Fruit fly (Drosophila melanogaster) whole organism, embryonic: ENCODE results near the gene cno.
A peak's percentile ranks its signal among the peaks of the same experiment; 100 is the strongest.

Experiments
- Asciz ChIP-seq: fragments of 200-800 bp; sonication (Bioruptor generic); optimal IDR thresholded peaks from 2 replicates; lab custom pipeline; 2017; ENCODE audit warnings: missing biosample characterization, mild to moderate bottlenecking, missing genetic modification characterization, missing genetic modification reagents
- Awh ChIP-seq: fragments of 200-800 bp; sonication (Bioruptor generic); IDR thresholded peaks from 2 replicates; pipeline ENCODE4, ENCODE4 v1.3.6; 2022; ENCODE audit warnings: missing biosample characterization, missing genetic modification characterization
- B-H2 ChIP-seq: fragments of 200-800 bp; sonication (Bioruptor generic); optimal IDR thresholded peaks from 2 replicates; lab custom pipeline; 2018; ENCODE audit warnings: missing biosample characterization, mild to moderate bottlenecking, missing genetic modification characterization
- Blimp-1 ChIP-seq: fragments of 200-800 bp; sonication (Bioruptor generic); optimal IDR thresholded peaks from 3 replicates; lab custom pipeline; 2018; ENCODE audit warnings: missing biosample characterization, missing genetic modification characterization, mild to moderate bottlenecking, moderate library complexity, missing genetic modification reagents
- C15 ChIP-seq: fragments of 200-800 bp; sonication (Bioruptor generic); IDR thresholded peaks from 3 replicates; pipeline ENCODE4 v1.3.6; 2022; ENCODE audit warnings: missing biosample characterization, missing genetic modification characterization
- CG10147 ChIP-seq: fragments of 200-800 bp; sonication (Bioruptor generic); optimal IDR thresholded peaks from 2 replicates; lab custom pipeline; 2019; ENCODE audit warnings: missing biosample characterization, mild to moderate bottlenecking, missing genetic modification characterization, moderate library complexity
- CG11695 ChIP-seq: fragments of 200-800 bp; sonication (Bioruptor generic); IDR thresholded peaks from 3 replicates; pipeline ENCODE4 v1.3.6; 2022; ENCODE audit warnings: missing biosample characterization, missing genetic modification characterization
- CG15479 ChIP-seq: fragments of 200-800 bp; sonication (Bioruptor generic); optimal IDR thresholded peaks from 3 replicates; lab custom pipeline; 2019; ENCODE audit warnings: missing biosample characterization, mild to moderate bottlenecking, missing genetic modification characterization, moderate library complexity
- CG16813 ChIP-seq: fragments of 200-800 bp; sonication (Bioruptor generic); IDR thresholded peaks from 3 replicates; pipeline ENCODE4 v1.3.6; 2022; ENCODE audit warnings: missing biosample characterization, missing genetic modification characterization; ENCODE audit not compliant: partially characterized antibody
- CG17612 ChIP-seq: fragments of 200-800 bp; sonication (Bioruptor generic); IDR thresholded peaks from 2 replicates; pipeline ENCODE4 v1.3.6; 2022; ENCODE audit warnings: missing biosample characterization, missing genetic modification characterization
- CG1792 ChIP-seq: fragments of 200-800 bp; sonication (Bioruptor generic); optimal IDR thresholded peaks from 2 replicates; lab custom pipeline; 2016; ENCODE audit warnings: missing biosample characterization, missing genetic modification characterization
- CG2202 ChIP-seq: fragments of 200-800 bp; sonication (Bioruptor generic); optimal IDR thresholded peaks from 2 replicates; lab custom pipeline; 2018; ENCODE audit warnings: missing biosample characterization, mild to moderate bottlenecking, missing genetic modification characterization
- CG31388 ChIP-seq: fragments of 200-800 bp; sonication (Bioruptor generic); optimal IDR thresholded peaks from 2 replicates; lab custom pipeline; 2016; ENCODE audit warnings: missing biosample characterization, missing genetic modification characterization
- CG5245 ChIP-seq: fragments of 200-800 bp; sonication (Bioruptor generic); optimal IDR thresholded peaks from 3 replicates; lab custom pipeline; 2016; ENCODE audit warnings: missing biosample characterization, missing genetic modification characterization
- CG6689 ChIP-seq: fragments of 200-800 bp; sonication (Bioruptor generic); IDR thresholded peaks from 2 replicates; pipeline ENCODE4 v1.3.6; 2022; ENCODE audit warnings: missing biosample characterization, missing genetic modification characterization
- CG7357 ChIP-seq: fragments of 200-800 bp; sonication (Bioruptor generic); IDR thresholded peaks from 3 replicates; pipeline ENCODE4 v1.3.6; 2022; ENCODE audit warnings: missing biosample characterization, missing genetic modification characterization
- CG7556 ChIP-seq: fragments of 200-800 bp; sonication (Bioruptor generic); optimal IDR thresholded peaks from 2 replicates; lab custom pipeline; 2017; ENCODE audit warnings: missing biosample characterization, mild to moderate bottlenecking, missing genetic modification characterization
- CG7928 ChIP-seq: fragments of 200-800 bp; sonication (Bioruptor generic); optimal IDR thresholded peaks from 2 replicates; lab custom pipeline; 2017; ENCODE audit warnings: missing biosample characterization, mild to moderate bottlenecking, missing genetic modification characterization
- CG7963 ChIP-seq: fragments of 200-800 bp; sonication (Bioruptor generic); IDR thresholded peaks from 3 replicates; pipeline ENCODE4 v1.3.6; 2022; ENCODE audit warnings: missing biosample characterization, missing genetic modification characterization; ENCODE audit not compliant: partially characterized antibody
- CG9932 ChIP-seq: fragments of 200-800 bp; sonication (Bioruptor generic); IDR thresholded peaks from 2 replicates; pipeline ENCODE4 v1.3.6; 2022; ENCODE audit warnings: missing biosample characterization, missing genetic modification characterization
- Camta ChIP-seq: fragments of 200-800 bp; sonication (Bioruptor generic); optimal IDR thresholded peaks from 2 replicates; lab custom pipeline; 2016; ENCODE audit warnings: missing biosample characterization, missing genetic modification characterization
- Dip2 ChIP-seq: fragments of 200-800 bp; sonication (Bioruptor generic); IDR thresholded peaks from 2 replicates; pipeline ENCODE4 v1.3.6; 2022; ENCODE audit warnings: missing biosample characterization, missing genetic modification characterization
- Dip3 ChIP-seq: fragments of 200-800 bp; sonication (Bioruptor generic); optimal IDR thresholded peaks from 3 replicates; lab custom pipeline; 2016; ENCODE audit warnings: missing biosample characterization, missing genetic modification characterization
- Doc2 ChIP-seq: fragments of 200-800 bp; sonication (Bioruptor generic); IDR thresholded peaks from 2 replicates; pipeline ENCODE4 v1.3.6; 2022; ENCODE audit warnings: missing biosample characterization, missing genetic modification characterization
- H2.0 ChIP-seq: fragments of 200-800 bp; sonication (Bioruptor generic); IDR thresholded peaks from 2 replicates; pipeline ENCODE4 v1.3.6; 2022; ENCODE audit warnings: missing biosample characterization, missing genetic modification characterization
- HLH3B ChIP-seq: fragments of 200-800 bp; sonication (Bioruptor generic); IDR thresholded peaks from 2 replicates; pipeline ENCODE4 v1.3.6; 2022; ENCODE audit warnings: missing biosample characterization, missing genetic modification characterization
- HLH4C ChIP-seq: fragments of 200-800 bp; sonication (Bioruptor generic); IDR thresholded peaks from 3 replicates; pipeline ENCODE4 v1.3.6; 2022; ENCODE audit warnings: missing biosample characterization, missing genetic modification characterization; ENCODE audit not compliant: partially characterized antibody
- Hr78 ChIP-seq, 2 experiments: fragments of 200-800 bp in 1 of 2; fragments of >200 bp in 1 of 2; sonication (Bioruptor generic) in 1 of 2; optimal IDR thresholded peaks; 2 replicates each; lab custom pipeline; 2017 to 2019; ENCODE audit warnings: missing biosample characterization in 2 of 2, missing genetic modification characterization in 2 of 2, mild to moderate bottlenecking in 1 of 2, moderate library complexity in 1 of 2
- MTF-1 ChIP-seq: fragments of 200-800 bp; sonication (Bioruptor generic); optimal IDR thresholded peaks from 2 replicates; lab custom pipeline; 2018; ENCODE audit warnings: missing biosample characterization, mild to moderate bottlenecking, missing genetic modification characterization, borderline replicate concordance
- Meics ChIP-seq: fragments of 200-800 bp; sonication (Bioruptor generic); optimal IDR thresholded peaks from 2 replicates; lab custom pipeline; 2017; ENCODE audit warnings: missing biosample characterization, mild to moderate bottlenecking, missing genetic modification characterization
- NFAT ChIP-seq: fragments of 200-800 bp; sonication (Bioruptor generic); IDR thresholded peaks from 2 replicates; pipeline ENCODE4 v1.3.6; 2022; ENCODE audit warnings: missing biosample characterization, missing genetic modification characterization
- Sox102F ChIP-seq: fragments of 200-800 bp; sonication (Bioruptor generic); optimal IDR thresholded peaks from 2 replicates; lab custom pipeline; 2018; ENCODE audit warnings: missing biosample characterization, mild to moderate bottlenecking, missing genetic modification characterization, moderate library complexity
- br ChIP-seq: fragments of >200 bp; optimal IDR thresholded peaks from 2 replicates; lab custom pipeline; 2017
- btn ChIP-seq: fragments of 200-800 bp; sonication (Bioruptor generic); optimal IDR thresholded peaks from 2 replicates; lab custom pipeline; 2016; ENCODE audit warnings: missing biosample characterization, missing genetic modification characterization
- crc ChIP-seq: fragments of 200-800 bp; sonication (Bioruptor generic); optimal IDR thresholded peaks from 2 replicates; lab custom pipeline; 2016; ENCODE audit warnings: missing biosample characterization, missing genetic modification characterization
- cwo ChIP-seq: fragments of 200-800 bp; sonication (Bioruptor generic); optimal IDR thresholded peaks from 3 replicates; lab custom pipeline; 2017; ENCODE audit warnings: missing biosample characterization, missing genetic modification characterization, mild to moderate bottlenecking, moderate library complexity, missing genetic modification reagents
- emc ChIP-seq: fragments of 200-800 bp; sonication (Bioruptor generic); optimal IDR thresholded peaks from 2 replicates; lab custom pipeline; 2016; ENCODE audit warnings: missing biosample characterization, missing genetic modification characterization
- ems ChIP-seq: fragments of 200-800 bp; sonication (Bioruptor generic); optimal IDR thresholded peaks from 3 replicates; lab custom pipeline; 2016; ENCODE audit warnings: missing biosample characterization, missing genetic modification characterization
- esg ChIP-seq: fragments of 200-800 bp; sonication (Bioruptor generic); conservative IDR thresholded peaks from 2 replicates; pipeline ENCODE4 v1.3.6; 2022; ENCODE audit warnings: missing biosample characterization, missing genetic modification characterization
- fd102C ChIP-seq: fragments of 200-800 bp; sonication (Bioruptor generic); optimal IDR thresholded peaks from 2 replicates; lab custom pipeline; 2018; ENCODE audit warnings: missing biosample characterization, mild to moderate bottlenecking, missing genetic modification characterization, moderate library complexity
- lilli ChIP-seq: fragments of 200-800 bp; sonication (Bioruptor generic); optimal IDR thresholded peaks from 3 replicates; lab custom pipeline; 2016; ENCODE audit warnings: missing biosample characterization, missing genetic modification characterization
- nom ChIP-seq: fragments of 200-800 bp; sonication (Bioruptor generic); optimal IDR thresholded peaks from 2 replicates; lab custom pipeline; 2017; ENCODE audit warnings: missing biosample characterization, missing genetic modification characterization, mild to moderate bottlenecking, moderate library complexity, missing genetic modification reagents
- oc ChIP-seq: fragments of 200-800 bp; sonication (Bioruptor generic); optimal IDR thresholded peaks from 2 replicates; lab custom pipeline; 2018; ENCODE audit warnings: missing biosample characterization, mild to moderate bottlenecking, missing genetic modification characterization, moderate library complexity
- odd ChIP-seq: fragments of 200-800 bp; sonication (Bioruptor generic); optimal IDR thresholded peaks from 2 replicates; lab custom pipeline; 2017; ENCODE audit warnings: missing biosample characterization, mild to moderate bottlenecking, missing genetic modification characterization
- p53 ChIP-seq: fragments of 200-800 bp; sonication (Bioruptor generic); optimal IDR thresholded peaks from 2 replicates; lab custom pipeline; 2016; ENCODE audit warnings: missing biosample characterization, missing genetic modification characterization
- slbo ChIP-seq: fragments of 200-800 bp; sonication (Bioruptor generic); IDR thresholded peaks from 2 replicates; pipeline ENCODE4 v1.3.6; 2022; ENCODE audit warnings: missing biosample characterization, missing genetic modification characterization
- stc ChIP-seq: fragments of 200-800 bp; sonication (Bioruptor generic); IDR thresholded peaks from 2 replicates; pipeline ENCODE4 v1.3.6; 2022; ENCODE audit warnings: missing biosample characterization, missing genetic modification characterization
- stwl ChIP-seq: fragments of 200-800 bp; sonication (Bioruptor generic); optimal IDR thresholded peaks from 3 replicates; lab custom pipeline; 2018; ENCODE audit warnings: missing biosample characterization, mild to moderate bottlenecking, missing genetic modification characterization, moderate library complexity
- tap ChIP-seq: fragments of 200-800 bp; optimal IDR thresholded peaks from 3 replicates; lab custom pipeline; 2019; ENCODE audit warnings: missing biosample characterization, mild to moderate bottlenecking, missing genetic modification characterization, moderate library complexity
- tna ChIP-seq: fragments of 200-800 bp; sonication (Bioruptor generic); IDR thresholded peaks from 2 replicates; pipeline ENCODE4 v1.3.6; 2022; ENCODE audit warnings: missing biosample characterization, missing genetic modification characterization; ENCODE audit not compliant: partially characterized antibody
- wdn ChIP-seq: fragments of 200-800 bp; sonication (Bioruptor generic); IDR thresholded peaks from 2 replicates; pipeline ENCODE4 v1.3.6; 2022; ENCODE audit warnings: missing biosample characterization, missing genetic modification characterization
- wor ChIP-seq: fragments of 200-800 bp; sonication (Bioruptor generic); IDR thresholded peaks from 2 replicates; pipeline ENCODE4 v1.3.6; 2022; ENCODE audit warnings: missing biosample characterization, missing genetic modification characterization

The cno gene

dm6 chr3R:5217278-5217714 lies at the start of gene cno (continued):
- no peak for TF ChIP-seq CG10147 (GFP tag; lab: Kevin White, UChicago)
- no peak for TF ChIP-seq CG1792 (GFP tag; lab: Kevin White, UChicago)
- no peak for TF ChIP-seq emc (GFP tag; lab: Kevin White, UChicago)
- TF ChIP-seq esg (GFP tag; lab: Robert Waterston, UW), result no peak
- TF ChIP-seq br (lab: Kevin White, UChicago), result no peak
- no peak for TF ChIP-seq MTF-1 (GFP tag; lab: Kevin White, UChicago)
- TF ChIP-seq Hr78 (GFP tag; optimal IDR thresholded peaks at IDR 0.05; lab: Kevin White, UChicago), result no peak
- no peak for TF ChIP-seq wor (GFP tag; lab: Robert Waterston, UW)
- no peak for TF ChIP-seq Dip2 (GFP tag; lab: Robert Waterston, UW)
- TF ChIP-seq CG16813, result no peak
- no peak for TF ChIP-seq CG7357 (GFP tag; lab: Robert Waterston, UW)
- TF ChIP-seq B-H2 (GFP tag; lab: Kevin White, UChicago), result peak; percentile 26
- TF ChIP-seq HLH4C (GFP tag; lab: Robert Waterston, UW), result no peak
- no peak for TF ChIP-seq NFAT (GFP tag; lab: Robert Waterston, UW)
- TF ChIP-seq CG11695, result no peak
- no peak for TF ChIP-seq oc (tag; lab: Kevin White, UChicago)
- TF ChIP-seq Meics (GFP tag; lab: Kevin White, UChicago), result no peak
- peak; percentile 11; the same call in 1 of the 2 replicates for TF ChIP-seq stc (GFP tag; lab: Robert Waterston, UW)
- TF ChIP-seq CG5245 (GFP tag; lab: Kevin White, UChicago), result no peak
- no peak for TF ChIP-seq CG6689
- TF ChIP-seq C15 (GFP tag; lab: Robert Waterston, UW), result no peak
- no peak for TF ChIP-seq cwo (GFP tag; lab: Kevin White, UChicago)
- TF ChIP-seq btn (GFP tag; lab: Kevin White, UChicago), result no peak
- no peak for TF ChIP-seq H2.0 (GFP tag; lab: Robert Waterston, UW)
- peak; percentile 28 for TF ChIP-seq ems (GFP tag; lab: Kevin White, UChicago)
- no peak for TF ChIP-seq CG2202 (tag; lab: Kevin White, UChicago)
- TF ChIP-seq CG7928 (GFP tag; lab: Kevin White, UChicago), result no peak
- TF ChIP-seq p53 (GFP tag; lab: Kevin White, UChicago), result no peak
- TF ChIP-seq CG31388 (GFP tag; lab: Kevin White, UChicago), result no peak
- TF ChIP-seq tna (GFP tag; lab: Robert Waterston, UW), result no peak
- peak; percentile 42 for TF ChIP-seq stwl (tag; lab: Kevin White, UChicago)
- TF ChIP-seq Camta, result no peak
- no peak for TF ChIP-seq tap (tag; lab: Kevin White, UChicago)
- TF ChIP-seq nom (GFP tag; lab: Kevin White, UChicago), result peak; percentile 67
- no peak for TF ChIP-seq wdn (GFP tag; lab: Robert Waterston, UW)
- no peak for TF ChIP-seq Awh (GFP tag; lab: Robert Waterston, UW)
- TF ChIP-seq CG7963 (GFP tag; lab: Robert Waterston, UW), result no peak
- TF ChIP-seq CG15479 (GFP tag; lab: Kevin White, UChicago), result peak; percentile 79
- no peak for TF ChIP-seq Sox102F (GFP tag; lab: Kevin White, UChicago)
- TF ChIP-seq CG17612 (GFP tag; lab: Robert Waterston, UW), result no peak
- no peak for TF ChIP-seq odd (GFP tag; lab: Kevin White, UChicago)
- peak; percentile 32; the same call in 1 of the 2 replicates for TF ChIP-seq CG9932
- TF ChIP-seq CG7556, result no peak
- TF ChIP-seq crc, result no peak
- TF ChIP-seq Blimp-1 (GFP tag; lab: Kevin White, UChicago), result no peak
- TF ChIP-seq Asciz (GFP tag; lab: Kevin White, UChicago), result no peak
- TF ChIP-seq fd102C (GFP tag; lab: Kevin White, UChicago), result no peak
- peak; percentile 30 for TF ChIP-seq Dip3 (GFP tag; lab: Kevin White, UChicago)
- peak; percentile 33; the same call in 1 of the 2 replicates for TF ChIP-seq slbo
- TF ChIP-seq lilli (GFP tag; lab: Kevin White, UChicago), result peak; percentile 24
- no peak for TF ChIP-seq Doc2 (GFP tag; lab: Robert Waterston, UW)
- no peak for TF ChIP-seq HLH3B (GFP tag; lab: Robert Waterston, UW)
